Fruit fly (Drosophila melanogaster) whole organism, embryonic: ENCODE results near the gene Dbp21E2.
A peak's percentile ranks its signal among the peaks of the same experiment; 100 is the strongest.

ENCODE experiments used
- Aef1 ChIP-seq: fragments of 200-800 bp; sonication (Bioruptor generic); IDR thresholded peaks from 3 replicates; pipeline ENCODE4 v1.3.6; 2022; ENCODE audit warnings: missing biosample characterization, missing genetic modification characterization
- C15 ChIP-seq: fragments of 200-800 bp; sonication (Bioruptor generic); IDR thresholded peaks from 3 replicates; pipeline ENCODE4 v1.3.6; 2022; ENCODE audit warnings: missing biosample characterization, missing genetic modification characterization
- CG10321 ChIP-seq: fragments of 200-800 bp; sonication (Bioruptor generic); IDR thresholded peaks from 2 replicates; pipeline ENCODE4 v1.3.6; 2022; ENCODE audit warnings: missing biosample characterization, missing genetic modification characterization
- CG12104 ChIP-seq: fragments of 200-800 bp; sonication (Bioruptor generic); optimal IDR thresholded peaks from 3 replicates; lab custom pipeline; 2016; ENCODE audit warnings: missing biosample characterization, missing genetic modification characterization
- CG12155 ChIP-seq: fragments of 200-800 bp; sonication (Bioruptor generic); optimal IDR thresholded peaks from 3 replicates; lab custom pipeline; 2016; ENCODE audit warnings: missing biosample characterization, missing genetic modification characterization
- CG12391 ChIP-seq: fragments of 200-800 bp; sonication (Bioruptor generic); optimal IDR thresholded peaks from 3 replicates; lab custom pipeline; 2018; ENCODE audit warnings: missing biosample characterization, mild to moderate bottlenecking, missing genetic modification characterization, moderate library complexity
- CG17802 ChIP-seq: fragments of 200-800 bp; sonication (Bioruptor generic); optimal IDR thresholded peaks from 2 replicates; lab custom pipeline; 2018; ENCODE audit warnings: missing biosample characterization, mild to moderate bottlenecking, missing genetic modification characterization, moderate library complexity
- CG2199 ChIP-seq: fragments of 200-800 bp; sonication (Bioruptor generic); IDR thresholded peaks from 3 replicates; pipeline ENCODE4 v1.3.6; 2022; ENCODE audit warnings: missing biosample characterization, missing genetic modification characterization
- CG32532 ChIP-seq: fragments of 200-800 bp; sonication (Bioruptor generic); IDR thresholded peaks from 2 replicates; pipeline ENCODE4 v1.3.6; 2022; ENCODE audit warnings: missing biosample characterization, missing genetic modification characterization
- CG33213 ChIP-seq: fragments of 200-800 bp; sonication (Bioruptor generic); optimal IDR thresholded peaks from 3 replicates; lab custom pipeline; 2016; ENCODE audit warnings: missing biosample characterization, missing genetic modification characterization
- CG4404 ChIP-seq: fragments of 200-800 bp; sonication (Bioruptor generic); IDR thresholded peaks from 2 replicates; pipeline ENCODE4 v1.3.6; 2022; ENCODE audit warnings: missing biosample characterization, missing genetic modification characterization
- Chrac-16 ChIP-seq: fragments of 200-800 bp; sonication (Bioruptor generic); optimal IDR thresholded peaks from 3 replicates; lab custom pipeline; 2016; ENCODE audit warnings: missing biosample characterization, missing genetic modification characterization
- CoRest ChIP-seq: fragments of 200-800 bp; sonication (Bioruptor generic); optimal IDR thresholded peaks from 3 replicates; lab custom pipeline; 2018; ENCODE audit warnings: missing biosample characterization, mild to moderate bottlenecking, missing genetic modification characterization, moderate library complexity
- Deaf1 ChIP-seq: fragments of 200-800 bp; optimal IDR thresholded peaks from 3 replicates; lab custom pipeline; 2019; ENCODE audit warnings: missing biosample characterization, mild to moderate bottlenecking, missing genetic modification characterization, moderate library complexity
- Dip2 ChIP-seq: fragments of 200-800 bp; sonication (Bioruptor generic); IDR thresholded peaks from 2 replicates; pipeline ENCODE4 v1.3.6; 2022; ENCODE audit warnings: missing biosample characterization, missing genetic modification characterization
- Dll ChIP-seq: fragments of 200-800 bp; sonication (Bioruptor generic); IDR thresholded peaks from 4 replicates; pipeline ENCODE4 v1.3.6; 2022; ENCODE audit warnings: missing biosample characterization, missing genetic modification characterization; ENCODE audit not compliant: partially characterized antibody
- Doc2 ChIP-seq: fragments of 200-800 bp; sonication (Bioruptor generic); IDR thresholded peaks from 2 replicates; pipeline ENCODE4 v1.3.6; 2022; ENCODE audit warnings: missing biosample characterization, missing genetic modification characterization
- HLH3B ChIP-seq: fragments of 200-800 bp; sonication (Bioruptor generic); IDR thresholded peaks from 2 replicates; pipeline ENCODE4 v1.3.6; 2022; ENCODE audit warnings: missing biosample characterization, missing genetic modification characterization
- Kr ChIP-seq: fragments of 200-800 bp; sonication (Bioruptor generic); optimal IDR thresholded peaks from 2 replicates; lab custom pipeline; 2017; ENCODE audit warnings: missing biosample characterization, mild to moderate bottlenecking, missing genetic modification characterization
- Lpt ChIP-seq: fragments of >200 bp; optimal IDR thresholded peaks from 2 replicates; lab custom pipeline; 2018; ENCODE audit warnings: missing biosample characterization, missing genetic modification characterization
- NFAT ChIP-seq: fragments of 200-800 bp; sonication (Bioruptor generic); IDR thresholded peaks from 2 replicates; pipeline ENCODE4 v1.3.6; 2022; ENCODE audit warnings: missing biosample characterization, missing genetic modification characterization
- Oaz ChIP-seq: fragments of 200-800 bp; sonication (Bioruptor generic); IDR thresholded peaks from 2 replicates; pipeline ENCODE4 v1.3.6; 2022; ENCODE audit warnings: missing biosample characterization, missing genetic modification characterization
- PHDP ChIP-seq: fragments of 200-800 bp; sonication (Bioruptor generic); optimal IDR thresholded peaks from 3 replicates; lab custom pipeline; 2018; ENCODE audit warnings: missing biosample characterization, mild to moderate bottlenecking, missing genetic modification characterization, moderate library complexity
- Sin3A ChIP-seq: fragments of >200 bp; optimal IDR thresholded peaks from 2 replicates; lab custom pipeline; 2018
- Usf ChIP-seq: fragments of 200-800 bp; sonication (Bioruptor generic); optimal IDR thresholded peaks from 2 replicates; lab custom pipeline; 2017; ENCODE audit warnings: missing genotype, missing biosample characterization, missing genetic modification characterization
- ab ChIP-seq: fragments of 200-800 bp; sonication (Bioruptor generic); optimal IDR thresholded peaks from 2 replicates; lab custom pipeline; 2016; ENCODE audit warnings: missing biosample characterization, missing genetic modification characterization
- al ChIP-seq: fragments of 200-800 bp; sonication (Bioruptor generic); IDR thresholded peaks from 2 replicates; pipeline ENCODE4 v1.3.6; 2022; ENCODE audit warnings: missing biosample characterization, missing genetic modification characterization
- ara ChIP-seq: fragments of 200-800 bp; sonication (Bioruptor generic); IDR thresholded peaks from 2 replicates; pipeline ENCODE4 v1.3.6; 2022; ENCODE audit warnings: missing biosample characterization, missing genetic modification characterization
- croc ChIP-seq: fragments of 200-800 bp; sonication (Bioruptor generic); conservative IDR thresholded peaks from 3 replicates; pipeline ENCODE4 v1.3.6; 2022; ENCODE audit warnings: missing biosample characterization, missing genetic modification characterization
- da ChIP-seq: fragments of 200-800 bp; sonication (Bioruptor generic); optimal IDR thresholded peaks from 2 replicates; lab custom pipeline; 2016; ENCODE audit warnings: missing biosample characterization, missing genetic modification characterization
- dmrt11E ChIP-seq: fragments of 200-800 bp; sonication (Bioruptor generic); optimal IDR thresholded peaks from 3 replicates; lab custom pipeline; 2018; ENCODE audit warnings: missing biosample characterization, mild to moderate bottlenecking, missing genetic modification characterization, moderate library complexity
- dmrt99B ChIP-seq: fragments of 200-800 bp; sonication (Bioruptor generic); optimal IDR thresholded peaks from 2 replicates; lab custom pipeline; 2018; ENCODE audit warnings: missing biosample characterization, mild to moderate bottlenecking, missing genetic modification characterization, moderate library complexity
- eve ChIP-seq, 2 experiments: fragments of >200 bp; optimal IDR thresholded peaks; 2 replicates each; lab custom pipeline; 2017; ENCODE audit warnings: missing biosample characterization in 2 of 2, missing genetic modification characterization in 2 of 2
- gcm ChIP-seq: fragments of 200-800 bp; sonication (Bioruptor generic); optimal IDR thresholded peaks from 2 replicates; lab custom pipeline; 2019; ENCODE audit warnings: missing biosample characterization, mild to moderate bottlenecking, missing genetic modification characterization, moderate library complexity
- gsb ChIP-seq: fragments of 200-800 bp; sonication (Bioruptor generic); IDR thresholded peaks from 2 replicates; pipeline ENCODE4 v1.3.6; 2022; ENCODE audit warnings: missing biosample characterization, missing genetic modification characterization
- hb ChIP-seq: fragments of 200-800 bp; sonication (Bioruptor generic); IDR thresholded peaks from 3 replicates; pipeline ENCODE4 v1.3.6; 2022; ENCODE audit warnings: missing biosample characterization, missing genetic modification characterization; ENCODE audit not compliant: partially characterized antibody
- kah ChIP-seq: fragments of 200-800 bp; sonication (Bioruptor generic); optimal IDR thresholded peaks from 2 replicates; lab custom pipeline; 2018; ENCODE audit warnings: missing biosample characterization, mild to moderate bottlenecking, missing genetic modification characterization
- knrl ChIP-seq: fragments of 200-800 bp; sonication (Bioruptor generic); IDR thresholded peaks from 3 replicates; pipeline ENCODE4 v1.3.6; 2022; ENCODE audit warnings: missing biosample characterization, missing genetic modification characterization; ENCODE audit not compliant: partially characterized antibody
- maf-S ChIP-seq: fragments of 200-800 bp; sonication (Bioruptor generic); optimal IDR thresholded peaks from 2 replicates; lab custom pipeline; 2016; ENCODE audit warnings: missing biosample characterization, missing genetic modification characterization
- otp ChIP-seq: fragments of 200-800 bp; sonication (Bioruptor generic); IDR thresholded peaks from 3 replicates; pipeline ENCODE4, ENCODE4 v1.3.6; 2022; ENCODE audit warnings: missing biosample characterization, missing genetic modification characterization
- pfk ChIP-seq: fragments of 200-800 bp; sonication (Bioruptor generic); optimal IDR thresholded peaks from 2 replicates; lab custom pipeline; 2018; ENCODE audit warnings: missing biosample characterization, mild to moderate bottlenecking, missing genetic modification characterization, moderate library complexity
- ranshi ChIP-seq: fragments of 200-800 bp; sonication (Bioruptor generic); IDR thresholded peaks from 2 replicates; pipeline ENCODE4 v1.3.6; 2022; ENCODE audit warnings: missing biosample characterization, missing genetic modification characterization
- row ChIP-seq: fragments of 200-800 bp; sonication (Bioruptor generic); IDR thresholded peaks from 3 replicates; pipeline ENCODE4 v1.3.6; 2022; ENCODE audit warnings: missing biosample characterization, missing genetic modification characterization
- sens-2 ChIP-seq: fragments of 200-800 bp; sonication (Bioruptor generic); IDR thresholded peaks from 2 replicates; pipeline ENCODE4 v1.3.6; 2022; ENCODE audit warnings: missing biosample characterization, missing genetic modification characterization
- slou ChIP-seq: fragments of 200-800 bp; sonication (Bioruptor generic); optimal IDR thresholded peaks from 3 replicates; lab custom pipeline; 2016; ENCODE audit warnings: missing biosample characterization, missing genetic modification characterization
- sqz ChIP-seq: fragments of 200-800 bp; sonication (Bioruptor generic); optimal IDR thresholded peaks from 3 replicates; lab custom pipeline; 2018; ENCODE audit warnings: missing biosample characterization, mild to moderate bottlenecking, missing genetic modification characterization
- tup ChIP-seq: fragments of 200-800 bp; sonication (Bioruptor generic); optimal IDR thresholded peaks from 2 replicates; lab custom pipeline; 2016; ENCODE audit warnings: missing biosample characterization, mild to moderate bottlenecking, missing genetic modification characterization, moderate library complexity
- vnd ChIP-seq: fragments of 200-800 bp; sonication (Bioruptor generic); IDR thresholded peaks from 3 replicates; pipeline ENCODE4 v1.3.6; 2022; ENCODE audit warnings: missing biosample characterization, missing genetic modification characterization; ENCODE audit not compliant: partially characterized antibody
- yki ChIP-seq: fragments of >200 bp; optimal IDR thresholded peaks from 3 replicates; lab custom pipeline; 2018
- zfh1 ChIP-seq: fragments of 200-800 bp; sonication (Bioruptor generic); IDR thresholded peaks from 3 replicates; pipeline ENCODE4 v1.3.6; 2022; ENCODE audit warnings: missing biosample characterization, missing genetic modification characterization
- zfh2 ChIP-seq: fragments of 200-800 bp; sonication (Bioruptor generic); optimal IDR thresholded peaks from 2 replicates; lab custom pipeline; 2016; ENCODE audit warnings: missing biosample characterization, missing genetic modification characterization

The Dbp21E2 gene

dm6 chr2L:819315-820032 lies 8.1 kb downstream of the Dbp21E2 start, which contains the start of the genes PGAP2 and Clp (continued):
- no peak for TF ChIP-seq Deaf1 (tag; lab: Kevin White, UChicago)
- TF ChIP-seq al (GFP tag; lab: Robert Waterston, UW) = peak; percentile 67
- peak; percentile 71 for TF ChIP-seq croc
- 0 out of 2 replicates have a peak, but pooled peaks have one; percentile 7 for TF ChIP-seq sens-2 (GFP tag; lab: Robert Waterston, UW)
- TF ChIP-seq CG33213 (GFP tag; lab: Kevin White, UChicago) = no peak
- no peak for TF ChIP-seq gsb
- peak; percentile 71 for TF ChIP-seq CG4404 (GFP tag; lab: Robert Waterston, UW)
- no peak for TF ChIP-seq CG2199 (GFP tag; lab: Robert Waterston, UW)
- peak; percentile 79 for TF ChIP-seq CG32532 (GFP tag; lab: Robert Waterston, UW)
- TF ChIP-seq vnd (GFP tag; lab: Robert Waterston, UW) = peak; percentile 48; the same call in 1 of the 3 replicates
- 0 out of 3 replicates have a peak, but pooled peaks have one; percentile 26 for TF ChIP-seq otp (GFP tag; lab: Robert Waterston, UW)
- peak; percentile 49 for TF ChIP-seq slou (GFP tag; lab: Kevin White, UChicago)
- no peak for TF ChIP-seq da (GFP tag; lab: Kevin White, UChicago)
- peak; percentile 36 for TF ChIP-seq gcm (GFP tag; lab: Kevin White, UChicago)
- peak; percentile 13 for TF ChIP-seq tup (GFP tag; lab: Kevin White, UChicago)
- peak; percentile 3 for TF ChIP-seq maf-S (GFP tag; lab: Kevin White, UChicago)
- TF ChIP-seq CG10321 = no peak
- peak; percentile 79 for TF ChIP-seq CG12104 (GFP tag; lab: Kevin White, UChicago)
- TF ChIP-seq sqz = no peak
- TF ChIP-seq CoRest (tag; lab: Kevin White, UChicago) = peak; percentile 87
- peak; percentile 43; the same call in 1 of the 3 replicates for TF ChIP-seq C15 (GFP tag; lab: Robert Waterston, UW)
- peak; percentile 52; the same call in 2 of the 3 replicates for TF ChIP-seq knrl (GFP tag; lab: Robert Waterston, UW)
- TF ChIP-seq CG12391 (tag; lab: Kevin White, UChicago) = peak; percentile 89
- TF ChIP-seq dmrt11E (tag; lab: Kevin White, UChicago) = peak; percentile 78
- TF ChIP-seq Usf (GFP tag; lab: Kevin White, UChicago) = peak; percentile 49
- no peak for TF ChIP-seq Doc2 (GFP tag; lab: Robert Waterston, UW)
- TF ChIP-seq pfk (GFP tag; lab: Kevin White, UChicago) = no peak
- TF ChIP-seq Dll (GFP tag; lab: Robert Waterston, UW) = peak; percentile 70; the same call in 3 of the 4 replicates
- TF ChIP-seq ara = peak; percentile 64; the same call in 1 of the 2 replicates
- peak; percentile 73 for TF ChIP-seq CG12155 (GFP tag; lab: Kevin White, UChicago)
- TF ChIP-seq Aef1 (GFP tag; lab: Robert Waterston, UW) = peak; percentile 82
- TF ChIP-seq CG17802 (tag; lab: Kevin White, UChicago) = peak; percentile 24
- TF ChIP-seq Lpt (GFP tag; lab: Kevin White, UChicago) = no peak
- 0 out of 3 replicates have a peak, but pooled peaks have one; percentile 68 for TF ChIP-seq hb (GFP tag; lab: Robert Waterston, UW)
- TF ChIP-seq Kr = no peak
- peak; percentile 69 for TF ChIP-seq ranshi (GFP tag; lab: Robert Waterston, UW)
- TF ChIP-seq Oaz (GFP tag; lab: Robert Waterston, UW) = peak; percentile 77
- no peak for TF ChIP-seq kah (GFP tag; lab: Kevin White, UChicago)
- TF ChIP-seq zfh1 (GFP tag; lab: Robert Waterston, UW) = peak; percentile 65; the same call in 2 of the 3 replicates
- TF ChIP-seq HLH3B (GFP tag; lab: Robert Waterston, UW) = peak; percentile 58
- TF ChIP-seq Dip2 (GFP tag; lab: Robert Waterston, UW) = no peak
- no peak for TF ChIP-seq dmrt99B (tag; lab: Kevin White, UChicago)
- no peak for TF ChIP-seq yki
- peak; percentile 74 for TF ChIP-seq Chrac-16
- TF ChIP-seq zfh2 (GFP tag; lab: Kevin White, UChicago) = peak; percentile 56
- no peak for TF ChIP-seq eve (GFP tag; optimal IDR thresholded peaks at IDR 0.05; lab: Kevin White, UChicago)
- peak; percentile 94 for TF ChIP-seq row
- TF ChIP-seq ab (GFP tag; lab: Kevin White, UChicago) = no peak
- peak; percentile 67 for TF ChIP-seq PHDP (tag; lab: Kevin White, UChicago)
- TF ChIP-seq Sin3A (lab: Kevin White, UChicago) = peak; percentile 61
- peak; percentile 26; the same call in 1 of the 2 replicates for TF ChIP-seq NFAT
